Worm (Caenorhabditis elegans): ENCODE measurements around the gene Y57G11C.1130.

Gene Y57G11C.1130

DNA sequence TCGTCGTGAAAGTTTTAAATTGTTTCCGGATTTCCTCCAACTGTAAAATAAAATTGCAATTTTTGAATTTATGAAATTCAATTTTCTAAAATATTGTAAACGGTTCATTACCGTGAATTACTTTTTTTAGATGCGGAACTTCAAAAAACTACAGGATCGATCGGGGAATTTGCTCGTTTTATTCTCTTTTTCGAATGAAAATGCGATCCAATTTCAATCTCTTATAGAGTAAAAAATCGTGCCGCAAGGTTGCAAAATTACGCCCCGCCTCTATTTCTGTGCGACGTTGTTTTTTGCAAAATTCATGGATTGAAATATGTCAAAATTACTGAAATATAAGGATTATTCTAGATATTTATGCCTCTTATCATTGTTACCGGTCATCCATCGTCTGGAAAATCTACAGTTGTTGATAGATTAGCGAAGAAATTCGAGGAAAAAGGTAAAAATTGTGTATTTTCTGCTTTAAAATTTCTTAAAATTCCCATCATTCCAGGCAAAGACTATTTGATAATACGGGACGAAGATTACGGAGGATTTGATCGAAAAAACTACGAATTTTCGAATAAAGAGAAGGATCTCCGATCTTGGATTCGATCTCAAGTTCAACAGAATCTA lies 13.0 kb upstream of the Y57G11C.1130 start, which contains the start of gene Y57G11C.43 (continued):
- no peak for TF ChIP-seq lsy-27 (tag; optimal IDR thresholded peaks at IDR 0.05; ENCODE audit: borderline replicate concordance, insufficient read depth)
- no peak for TF ChIP-seq ceh-58 (GFP tag; IDR thresholded peaks at IDR 0.05)
- no peak for TF ChIP-seq ztf-6 (GFP tag; IDR thresholded peaks at IDR 0.05)
- TF ChIP-seq C17E4.6 (GFP tag; IDR thresholded peaks at IDR 0.05): no peak
- peak; percentile 27; the same call in 1 of the 2 replicates for TF ChIP-seq hmg-1.2 (GFP tag; IDR thresholded peaks at IDR 0.05)
- peak; percentile 2 for TF ChIP-seq lsl-1 (GFP tag; optimal IDR thresholded peaks at IDR 0.05)
- TF ChIP-seq cebp-2 (GFP tag; IDR thresholded peaks at IDR 0.05): no peak
- no peak for TF ChIP-seq egl-44 (GFP tag; IDR thresholded peaks at IDR 0.05)
- TF ChIP-seq ztf-18 (tag; optimal IDR thresholded peaks at IDR 0.05): no peak
- TF ChIP-seq snpc-1.1 (tag; optimal IDR thresholded peaks at IDR 0.05; ENCODE audit: insufficient read depth): no peak
- TF ChIP-seq snpc-4 (GFP tag; optimal IDR thresholded peaks at IDR 0.05): no peak
- TF ChIP-seq snpc-4 (tag; optimal IDR thresholded peaks at IDR 0.05): peak in 3 of 4 experiments; percentile 25 to 92 (median 76)
- no peak for TF ChIP-seq gei-17 (GFP tag; optimal IDR thresholded peaks at IDR 0.05)
- 0 out of 2 replicates have a peak, but pooled peaks have one; percentile 16 for TF ChIP-seq pbrm-1 (GFP tag; IDR thresholded peaks at IDR 0.05)
- no peak for TF ChIP-seq mxl-1 (tag; optimal IDR thresholded peaks at IDR 0.05)
- no peak for TF ChIP-seq nhr-90 (tag; optimal IDR thresholded peaks at IDR 0.05)
- TF ChIP-seq snpc-1.3 (tag; optimal IDR thresholded peaks at IDR 0.05; ENCODE audit: insufficient read depth): peak; percentile 51
- TF ChIP-seq hlh-26 (GFP tag; conservative IDR thresholded peaks at IDR 0.05): no peak
- no peak for TF ChIP-seq bed-2 (GFP tag; IDR thresholded peaks at IDR 0.05)
- TF ChIP-seq nfya-2 (GFP tag; IDR thresholded peaks at IDR 0.05): no peak
- TF ChIP-seq aptf-2 (GFP tag; conservative IDR thresholded peaks at IDR 0.05): no peak
- no peak for TF ChIP-seq hlh-12 (tag; optimal IDR thresholded peaks at IDR 0.05)
- TF ChIP-seq Y53G8AR.9 (GFP tag; conservative IDR thresholded peaks at IDR 0.05): peak; percentile 59; the same call in 1 of the 2 replicates
- no peak for TF ChIP-seq ztf-25 (GFP tag; IDR thresholded peaks at IDR 0.05)
- no peak for TF ChIP-seq die-1 (tag; optimal IDR thresholded peaks at IDR 0.05)
- no peak for TF ChIP-seq F10E7.11 (tag; optimal IDR thresholded peaks at IDR 0.05)
- TF ChIP-seq nhr-80 (tag; optimal IDR thresholded peaks at IDR 0.05): no peak
- TF ChIP-seq athp-1 (tag; optimal IDR thresholded peaks at IDR 0.05): peak; percentile 34
- no peak for TF ChIP-seq bed-1 (GFP tag; IDR thresholded peaks at IDR 0.05)
- no peak for TF ChIP-seq hrde-1 (tag; optimal IDR thresholded peaks at IDR 0.05; ENCODE audit: borderline replicate concordance)
- TF ChIP-seq nfyb-1 (GFP tag; IDR thresholded peaks at IDR 0.05): 0 out of 2 replicates have a peak, but pooled peaks have one; percentile 25
- no peak for TF ChIP-seq F33H1.4 (GFP tag; IDR thresholded peaks at IDR 0.05)
- TF ChIP-seq sea-2 (GFP tag; IDR thresholded peaks at IDR 0.05): no peak
- no peak for TF ChIP-seq K11D2.4 (GFP tag; IDR thresholded peaks at IDR 0.05)
- TF ChIP-seq madf-8 (GFP tag; conservative IDR thresholded peaks at IDR 0.05): no peak
- no peak for TF ChIP-seq C06A6.2 (GFP tag; conservative IDR thresholded peaks at IDR 0.05)
- no peak for TF ChIP-seq B0035.1 (tag; optimal IDR thresholded peaks at IDR 0.05)
- peak; percentile 6 for TF ChIP-seq snpc-3.4 (tag; optimal IDR thresholded peaks at IDR 0.05)
- no peak for TF ChIP-seq unc-62 (GFP tag; optimal IDR thresholded peaks at IDR 0.05)
- no peak for TF ChIP-seq attf-5 (GFP tag; optimal IDR thresholded peaks at IDR 0.05)
- TF ChIP-seq ztf-3 (GFP tag; optimal IDR thresholded peaks at IDR 0.05): no peak
- TF ChIP-seq Y95B8A.8 (GFP tag; IDR thresholded peaks at IDR 0.05): no peak
- TF ChIP-seq D2030.7 (GFP tag; IDR thresholded peaks at IDR 0.05): 0 out of 2 replicates have a peak, but pooled peaks have one; percentile 31
- no peak for TF ChIP-seq ztf-22 (GFP tag; optimal IDR thresholded peaks at IDR 0.05)
- no peak for TF ChIP-seq F57A8.1 (GFP tag; optimal IDR thresholded peaks at IDR 0.05)
- no peak for TF ChIP-seq F57C9.4 (tag; optimal IDR thresholded peaks at IDR 0.05)
- TF ChIP-seq chd-7 (tag; optimal IDR thresholded peaks at IDR 0.05): no peak
- TF ChIP-seq madf-10 (tag; optimal IDR thresholded peaks at IDR 0.05): no peak

Measured in whole organism, young adult.